Worm (Caenorhabditis elegans) whole organism, L4 larva: ENCODE measurements around the gene M05D6.2.

Experiments used
- F10B5.3 ChIP-seq: sonication (generic microtip); optimal IDR thresholded peaks from 2 replicates; lab custom pipeline; 2016; ENCODE audit warnings: mild to moderate bottlenecking, missing genetic modification characterization, missing compliant biosample characterization
- F37D6.2 ChIP-seq: sonication (generic microtip); optimal IDR thresholded peaks from 2 replicates; lab custom pipeline; 2016; ENCODE audit warnings: mild to moderate bottlenecking, missing genetic modification characterization, missing compliant biosample characterization
- F44E2.7 ChIP-seq: fragments of 200-800 bp; sonication (Bioruptor generic); IDR thresholded peaks from 2 replicates; pipeline ENCODE4 v2.1.2; 2022; ENCODE audit warnings: missing genetic modification characterization, missing compliant biosample characterization
- R02D3.7 ChIP-seq: fragments of 150-350 bp; sonication (generic microtip); optimal IDR thresholded peaks from 3 replicates; lab custom pipeline; 2014; ENCODE audit warnings: missing biosample characterization, missing genetic modification characterization
- T20F7.1 ChIP-seq: fragments of 200-800 bp; sonication (Bioruptor generic); optimal IDR thresholded peaks from 2 replicates; lab custom pipeline; 2018; ENCODE audit warnings: mild to moderate bottlenecking, missing genetic modification characterization, missing compliant biosample characterization
- Y5F2A.4 ChIP-seq: fragments of 200-800 bp; sonication (Bioruptor generic); optimal IDR thresholded peaks from 2 replicates; lab custom pipeline; 2018; ENCODE audit warnings: mild to moderate bottlenecking, missing genetic modification characterization, missing compliant biosample characterization
- aly-2 ChIP-seq: sonication (generic microtip); optimal IDR thresholded peaks from 2 replicates; lab custom pipeline; 2018; ENCODE audit warnings: missing biosample characterization, missing genetic modification characterization
- ama-1 ChIP-seq: fragments of 150-350 bp; optimal IDR thresholded peaks from 2 replicates; lab custom pipeline; 2014; ENCODE audit warnings: inconsistent platforms, mixed read lengths
- arid-1 ChIP-seq: fragments of 200-800 bp; sonication (Bioruptor generic); conservative IDR thresholded peaks from 2 replicates; pipeline ENCODE4 v1.3.6; 2022; ENCODE audit warnings: missing genetic modification reagents, missing genetic modification characterization, missing compliant biosample characterization
- ceh-28 ChIP-seq: fragments of 150-350 bp; optimal IDR thresholded peaks from 2 replicates; lab custom pipeline; 2014; ENCODE audit warnings: missing biosample characterization, missing genetic modification reagents, missing genetic modification characterization
- ctbp-1 ChIP-seq: fragments of 200-800 bp; sonication (Bioruptor generic); IDR thresholded peaks from 2 replicates; pipeline ENCODE4 v1.3.6; 2022; ENCODE audit warnings: missing genetic modification reagents, missing genetic modification characterization, missing compliant biosample characterization
- dmd-6 ChIP-seq: fragments of 200-800 bp; sonication (Bioruptor generic); IDR thresholded peaks from 2 replicates; pipeline ENCODE4 v1.3.6; 2022; ENCODE audit warnings: missing genetic modification reagents, missing genetic modification characterization, missing compliant biosample characterization
- dpl-1 ChIP-seq: fragments of 150-350 bp; optimal IDR thresholded peaks from 2 replicates; lab custom pipeline; 2014; ENCODE audit warnings: missing biosample characterization, missing genetic modification reagents, missing genetic modification characterization
- duxl-1 ChIP-seq: sonication (generic microtip); optimal IDR thresholded peaks from 2 replicates; lab custom pipeline; 2016; ENCODE audit warnings: mild to moderate bottlenecking, missing genetic modification characterization, moderate library complexity, missing compliant biosample characterization; ENCODE audit not compliant: poor library complexity
- jun-1 ChIP-seq: fragments of 150-350 bp; optimal IDR thresholded peaks from 2 replicates; lab custom pipeline; 2014; ENCODE audit warnings: missing biosample characterization, missing genetic modification reagents, missing genetic modification characterization
- lin-15B ChIP-seq: fragments of 150-350 bp; sonication (generic microtip); optimal IDR thresholded peaks from 3 replicates; lab custom pipeline; 2014; ENCODE audit warnings: missing biosample characterization, missing genetic modification characterization
- lin-38 ChIP-seq: fragments of 200-800 bp; sonication (Bioruptor generic); IDR thresholded peaks from 2 replicates; pipeline ENCODE4 v1.3.6; 2022; ENCODE audit warnings: missing genetic modification reagents, missing genetic modification characterization, missing compliant biosample characterization
- lir-3 ChIP-seq: sonication (generic microtip); optimal IDR thresholded peaks from 2 replicates; lab custom pipeline; 2016; ENCODE audit warnings: mild to moderate bottlenecking, missing genetic modification characterization, missing compliant biosample characterization
- lsy-2 ChIP-seq, 2 experiments: fragments of 150-350 bp in 1 of 2; sonication (generic microtip) in 1 of 2; optimal IDR thresholded peaks; 2 replicates each; lab custom pipeline; 2014 to 2017; ENCODE audit warnings: missing biosample characterization in 2 of 2, missing genetic modification characterization in 2 of 2
- mdt-29 ChIP-seq: fragments of 200-800 bp; sonication (Bioruptor generic); IDR thresholded peaks from 2 replicates; pipeline ENCODE4 v1.3.6; 2022; ENCODE audit warnings: missing genetic modification reagents, missing genetic modification characterization, missing compliant biosample characterization
- mep-1 ChIP-seq: fragments of 150-350 bp; sonication (generic microtip); optimal IDR thresholded peaks from 3 replicates; lab custom pipeline; 2014; ENCODE audit warnings: missing biosample characterization, missing genetic modification characterization
- mes-2 ChIP-seq: sonication (generic microtip); optimal IDR thresholded peaks from 2 replicates; lab custom pipeline; 2016; ENCODE audit warnings: missing genotype, mild to moderate bottlenecking, missing genetic modification characterization, missing compliant biosample characterization; ENCODE audit not compliant: poor library complexity, severe bottlenecking
- nhr-102 ChIP-seq: sonication (generic microtip); optimal IDR thresholded peaks from 2 replicates; lab custom pipeline; 2016; ENCODE audit warnings: mild to moderate bottlenecking, missing genetic modification characterization, moderate library complexity, missing compliant biosample characterization
- nhr-11 ChIP-seq: fragments of 150-350 bp; optimal IDR thresholded peaks from 2 replicates; lab custom pipeline; 2014; ENCODE audit warnings: missing biosample characterization, missing genetic modification characterization
- nhr-76 ChIP-seq: fragments of 150-350 bp; optimal IDR thresholded peaks from 2 replicates; lab custom pipeline; 2014; ENCODE audit warnings: missing biosample characterization, missing genetic modification characterization
- pqm-1 ChIP-seq: sonication (generic microtip); optimal IDR thresholded peaks from 2 replicates; lab custom pipeline; 2017; ENCODE audit warnings: missing biosample characterization, missing genetic modification characterization
- rbr-2 ChIP-seq: sonication (generic microtip); optimal IDR thresholded peaks from 2 replicates; lab custom pipeline; 2016; ENCODE audit warnings: missing genotype, missing genetic modification characterization, missing compliant biosample characterization
- snpc-1.2 ChIP-seq: fragments of 200-800 bp; sonication (Bioruptor generic); IDR thresholded peaks from 2 replicates; pipeline ENCODE4 v1.3.6; 2022; ENCODE audit warnings: missing genetic modification reagents, missing genetic modification characterization, missing compliant biosample characterization
- tag-97 ChIP-seq: fragments of 200-800 bp; sonication (Bioruptor generic); IDR thresholded peaks from 2 replicates; pipeline ENCODE4 v1.3.6; 2022; ENCODE audit warnings: missing genetic modification characterization, missing compliant biosample characterization
- unc-62 ChIP-seq, 3 experiments: fragments of 150-350 bp in 1 of 3; sonication (generic microtip); optimal IDR thresholded peaks in 2 of 3; peaks in 1 of 3; 1 replicate in 1 of 3; 2 replicates in 2 of 3; lab custom pipeline; 2014 to 2017; ENCODE audit warnings: missing biosample characterization in 3 of 3, missing genetic modification characterization in 3 of 3, missing genetic modification reagents in 3 of 3, missing genotype in 1 of 3
- zfp-3 ChIP-seq: fragments of 200-800 bp; sonication (Bioruptor generic); conservative IDR thresholded peaks from 2 replicates; pipeline ENCODE4 v1.3.6; 2022; ENCODE audit warnings: missing genetic modification reagents, missing genetic modification characterization, missing compliant biosample characterization

The M05D6.2 gene

DNA sequence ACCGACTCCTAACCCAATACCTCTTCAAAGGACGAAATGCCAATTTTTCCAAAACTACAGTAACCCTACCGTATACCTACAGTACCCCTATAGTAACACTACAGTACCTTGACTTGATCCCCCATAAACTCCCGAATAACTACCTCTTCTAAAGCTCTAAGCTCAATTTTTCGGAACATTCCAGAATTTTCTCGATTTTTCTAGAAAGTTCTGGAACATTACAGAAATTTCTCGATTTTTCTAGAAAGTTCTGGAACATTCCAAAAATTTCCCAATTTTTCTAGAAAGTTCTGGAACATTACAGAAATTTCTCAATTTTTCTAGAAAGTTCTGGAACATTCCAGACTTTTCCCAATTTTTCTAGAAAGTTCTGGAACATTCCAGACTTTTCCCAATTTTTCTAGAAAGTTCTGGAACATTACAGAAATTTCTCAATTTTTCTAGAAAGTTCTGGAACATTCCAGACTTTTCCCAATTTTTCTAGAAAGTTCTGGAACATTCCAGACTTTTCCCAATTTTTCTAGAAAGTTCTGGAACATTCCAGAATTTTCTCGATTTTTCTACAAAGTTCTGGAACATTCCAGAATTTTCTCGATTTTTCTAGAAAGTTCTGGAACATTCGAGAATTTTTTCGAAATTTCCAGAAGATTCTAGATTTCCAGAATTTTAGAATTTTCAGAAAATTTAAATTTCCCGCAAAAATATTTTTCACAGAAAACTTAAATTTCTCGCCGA, 7.9 kb upstream of the M05D6.2 start:
- TF ChIP-seq arid-1: peak; percentile 34; the same call in 1 of the 2 replicates

DNA sequence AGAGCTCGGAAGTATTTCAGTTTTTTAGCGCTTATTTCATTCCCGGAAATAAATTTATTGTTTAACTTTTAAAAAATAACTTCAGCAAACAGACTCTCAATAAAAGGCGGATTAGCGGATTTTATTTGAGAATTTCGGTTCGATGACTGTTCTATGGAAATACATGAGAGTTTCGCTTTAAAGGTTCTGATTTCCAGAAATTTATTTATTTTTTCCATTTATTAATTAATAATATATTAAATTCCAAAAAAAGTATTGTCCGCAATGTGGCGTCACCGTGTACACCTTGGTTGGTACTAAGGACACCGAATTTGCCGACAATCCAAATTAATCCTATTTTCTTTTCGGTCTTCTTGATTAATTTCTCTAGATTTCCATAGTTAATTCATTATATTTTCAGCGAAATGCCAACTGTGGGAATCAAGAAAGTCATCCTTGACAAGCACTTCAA, 3.4 kb upstream of the M05D6.2 start, which contains the start of gene fars-3:
TSS of gene fars-3 (plus strand) at position 401 of the 451 bp plus-strand sequence.
- TF ChIP-seq mep-1 (tag; lab: Kevin White, UChicago): peak; percentile 76
- TF ChIP-seq aly-2: no peak
- TF ChIP-seq zfp-3 (GFP tag; lab: Robert Waterston, UW): 0 out of 2 replicates have a peak, but pooled peaks have one; percentile 10
- peak; percentile 64; the same call in 1 of the 2 replicates for TF ChIP-seq snpc-1.2 (GFP tag; lab: Robert Waterston, UW)
- TF ChIP-seq rbr-2: peak; percentile 25
- peak; percentile 37 for TF ChIP-seq duxl-1 (tag; lab: Kevin White, UChicago)
- TF ChIP-seq F10B5.3: no peak
- TF ChIP-seq lin-15B (tag; lab: Kevin White, UChicago): no peak
- no peak for TF ChIP-seq nhr-11
- peak; percentile 43; the same call in 1 of the 2 replicates for TF ChIP-seq ctbp-1 (GFP tag; lab: Robert Waterston, UW)
- TF ChIP-seq mes-2 (tag; lab: Kevin White, UChicago): peak; percentile 65
- TF ChIP-seq lsy-2 (tag; optimal IDR thresholded peaks at IDR 0.05; lab: Kevin White, UChicago): peak in 1 of 2 experiments; percentile 66
- TF ChIP-seq ceh-28 (tag; lab: Kevin White, UChicago): no peak
- no peak for TF ChIP-seq dmd-6
- TF ChIP-seq dpl-1: peak; percentile 45
- TF ChIP-seq arid-1: peak; percentile 14; the same call in 1 of the 2 replicates
- TF ChIP-seq tag-97 (GFP tag; lab: Robert Waterston, UW): no peak
- peak; percentile 27 for TF ChIP-seq nhr-102 (tag; lab: Kevin White, UChicago)
- peak; percentile 67; the same call in 1 of the 2 replicates for TF ChIP-seq lin-38 (GFP tag; lab: Robert Waterston, UW)
- TF ChIP-seq nhr-76: no peak

DNA sequence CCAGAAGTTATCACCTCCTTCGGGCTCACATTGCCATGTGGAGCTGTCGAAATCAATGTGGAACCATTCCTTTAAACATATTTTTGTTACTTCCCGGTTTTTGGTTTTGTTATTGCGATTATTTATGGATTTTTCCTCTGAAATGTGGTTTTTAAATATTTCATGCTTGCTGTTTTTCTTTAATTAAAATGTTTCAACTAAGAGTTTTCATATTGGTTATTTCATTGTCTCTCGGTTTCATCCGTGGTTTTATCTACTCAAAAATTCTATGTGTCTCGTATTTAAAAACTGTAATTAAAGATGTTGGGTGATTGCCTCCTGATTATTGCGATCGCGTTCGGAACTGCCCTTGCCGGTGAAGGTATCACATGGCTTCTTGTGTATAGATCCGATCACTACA, 1.0 kb upstream of the M05D6.2 start, which contains the start of gene F22B5.10:
TSS of gene F22B5.10 (plus strand) at position 301 of the 400 bp plus-strand sequence.
- TF ChIP-seq lin-38 (GFP tag; lab: Robert Waterston, UW) (peak; percentile 23; the same call in 1 of the 2 replicates), mdt-29 (GFP tag; lab: Robert Waterston, UW) (no peak), ama-1 (lab: Kevin White, UChicago) (peak; percentile 49), jun-1 (no peak)

DNA sequence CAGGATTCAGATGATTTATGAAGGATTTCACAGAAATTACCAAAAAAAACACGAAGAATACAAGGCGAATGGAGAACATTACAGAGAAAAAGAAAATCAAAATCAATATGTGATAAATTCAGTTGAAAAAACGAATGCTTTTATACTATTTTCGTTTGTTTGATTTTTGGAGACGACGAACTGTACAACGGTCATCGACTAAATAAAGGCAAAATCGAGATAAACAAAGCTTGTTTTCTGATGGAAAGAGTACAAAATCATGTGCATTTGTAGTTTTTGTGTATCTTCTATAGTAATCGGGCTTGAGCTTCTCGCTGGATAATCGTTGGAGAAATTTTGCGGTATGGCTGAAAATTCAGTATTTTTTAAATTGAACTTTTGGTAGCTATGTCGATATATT, 3.2 kb downstream of the M05D6.2 start, which contains the start of gene M05D6.8:
TSS of gene M05D6.8 (minus strand) at position 101 of the 400 bp plus-strand sequence.
- TF ChIP-seq F37D6.2 (tag; lab: Kevin White, UChicago) (no peak), lir-3 (tag; lab: Kevin White, UChicago) (no peak), mdt-29 (GFP tag; lab: Robert Waterston, UW) (no peak), T20F7.1 (GFP tag; lab: Kevin White, UChicago) (no peak), pqm-1 (tag; lab: Kevin White, UChicago) (no peak), R02D3.7 (tag; lab: Kevin White, UChicago) (no peak), unc-62 (GFP tag; optimal IDR thresholded peaks at IDR 0.05 in 1 of 2; lab: Kevin White, UChicago) (no peak), unc-62 (tag; optimal IDR thresholded peaks at IDR 0.05; lab: Kevin White, UChicago) (no peak), duxl-1 (tag; lab: Kevin White, UChicago) (no peak), Y5F2A.4 (GFP tag; lab: Kevin White, UChicago) (no peak), F44E2.7 (GFP tag; lab: Robert Waterston, UW) (no peak), lsy-2 (tag; optimal IDR thresholded peaks at IDR 0.05; lab: Kevin White, UChicago) (no peak)
